Fruit fly (Drosophila melanogaster): ENCODE data around the gene Ugt302K1.

DNA sequence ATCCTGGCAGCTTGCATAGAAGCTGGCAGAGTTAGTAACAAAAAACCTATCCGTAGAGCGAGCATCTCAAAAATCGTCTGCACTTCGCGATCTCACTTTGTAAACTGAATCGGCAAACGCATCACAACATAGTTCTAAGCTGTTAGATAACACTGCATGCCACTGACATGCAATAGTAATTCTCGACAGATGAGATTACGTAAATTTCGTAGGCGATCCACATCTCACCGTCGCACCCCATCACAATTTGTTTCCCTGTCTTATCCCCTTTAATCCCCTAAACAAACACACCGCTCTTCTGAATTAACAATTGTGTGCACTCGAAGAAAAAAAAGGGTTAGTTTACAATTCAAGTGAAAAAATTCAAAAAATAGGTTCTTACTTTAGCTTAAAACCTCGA, 16.5 kb upstream of the Ugt302K1 start, which contains the start of gene Ugt35B1:
- no peak for TF ChIP-seq twi (tag; optimal IDR thresholded peaks at IDR 0.05)
- no peak for TF ChIP-seq crc (GFP tag; optimal IDR thresholded peaks at IDR 0.05)
- TF ChIP-seq CG30403 (GFP tag; optimal IDR thresholded peaks at IDR 0.05): no peak
- TF ChIP-seq CG15011 (GFP tag; optimal IDR thresholded peaks at IDR 0.05): no peak
- no peak for TF ChIP-seq org-1 (GFP tag; optimal IDR thresholded peaks at IDR 0.05)
- TF ChIP-seq crol (GFP tag; IDR thresholded peaks at IDR 0.05): no peak
- no peak for TF ChIP-seq BtbVII (GFP tag; optimal IDR thresholded peaks at IDR 0.05)
- TF ChIP-seq CG7839 (tag; optimal IDR thresholded peaks at IDR 0.05): no peak
- TF ChIP-seq CG9817 (tag; optimal IDR thresholded peaks at IDR 0.05): no peak
- TF ChIP-seq zen2 (GFP tag; IDR thresholded peaks at IDR 0.05; ENCODE audit: partially characterized antibody): no peak
- no peak for TF ChIP-seq Dip3 (GFP tag; optimal IDR thresholded peaks at IDR 0.05)
